Worm (Caenorhabditis elegans) whole organism, L3 larva: ENCODE data around the gene str-20.

Experiments used
- R02D3.7 ChIP-seq: fragments of 150-350 bp; optimal IDR thresholded peaks from 2 replicates; lab custom pipeline; 2014; ENCODE audit warnings: missing biosample characterization, missing genetic modification characterization
- ZK546.5 ChIP-seq: sonication (generic microtip); optimal IDR thresholded peaks from 2 replicates; lab custom pipeline; 2017; ENCODE audit warnings: missing biosample characterization, missing genetic modification characterization
- ama-1 ChIP-seq: fragments of 150-350 bp; optimal IDR thresholded peaks from 2 replicates; lab custom pipeline; 2018
- ceh-28 ChIP-seq: fragments of 150-350 bp; optimal IDR thresholded peaks from 2 replicates; lab custom pipeline; 2014; ENCODE audit warnings: missing biosample characterization, missing genetic modification reagents, missing genetic modification characterization
- ceh-9 ChIP-seq: sonication (generic microtip); optimal IDR thresholded peaks from 2 replicates; lab custom pipeline; 2018; ENCODE audit warnings: missing biosample characterization, missing genetic modification characterization
- daf-12 ChIP-seq: fragments of 150-350 bp; optimal IDR thresholded peaks from 2 replicates; lab custom pipeline; 2014; ENCODE audit warnings: missing biosample characterization, missing genetic modification reagents, missing genetic modification characterization
- egl-5 ChIP-seq: fragments of 150-350 bp; optimal IDR thresholded peaks from 2 replicates; lab custom pipeline; 2017; ENCODE audit warnings: missing biosample characterization, missing genetic modification reagents, missing genetic modification characterization, inconsistent platforms
- elt-1 ChIP-seq: fragments of 150-350 bp; optimal IDR thresholded peaks from 2 replicates; lab custom pipeline; 2014; ENCODE audit warnings: missing biosample characterization, missing genetic modification characterization
- elt-2 ChIP-seq: sonication (generic microtip); optimal IDR thresholded peaks from 2 replicates; lab custom pipeline; 2016; ENCODE audit warnings: missing genetic modification reagents, mild to moderate bottlenecking, missing genetic modification characterization, missing compliant biosample characterization
- elt-3 ChIP-seq, 3 experiments: fragments of 150-350 bp in 1 of 3; sonication (generic microtip) in 2 of 3; optimal IDR thresholded peaks; 2 replicates in 2 of 3; 4 replicates in 1 of 3; lab custom pipeline; 2014 to 2017; ENCODE audit warnings: missing biosample characterization in 3 of 3, missing genetic modification characterization in 3 of 3
- fkh-10 ChIP-seq: sonication (generic microtip); optimal IDR thresholded peaks from 2 replicates; lab custom pipeline; 2017; ENCODE audit warnings: missing biosample characterization, missing genetic modification reagents, missing genetic modification characterization
- hmg-11 ChIP-seq: sonication (generic microtip); optimal IDR thresholded peaks from 2 replicates; lab custom pipeline; 2016; ENCODE audit warnings: missing genetic modification characterization, missing compliant biosample characterization
- lin-15B ChIP-seq: fragments of 150-350 bp; optimal IDR thresholded peaks from 2 replicates; lab custom pipeline; 2014; ENCODE audit warnings: missing biosample characterization, missing genetic modification characterization
- lin-39 ChIP-seq: fragments of 150-350 bp; optimal IDR thresholded peaks from 2 replicates; lab custom pipeline; 2018; ENCODE audit warnings: missing biosample characterization, missing genetic modification reagents, missing genetic modification characterization
- lsy-12 ChIP-seq: sonication (generic microtip); optimal IDR thresholded peaks from 2 replicates; lab custom pipeline; 2016; ENCODE audit warnings: mild to moderate bottlenecking, missing genetic modification characterization, missing compliant biosample characterization
- mml-1 ChIP-seq: fragments of 150-350 bp; sonication (generic microtip); optimal IDR thresholded peaks from 3 replicates; lab custom pipeline; 2014; ENCODE audit warnings: missing biosample characterization, missing genetic modification characterization
- nfya-1 ChIP-seq: sonication (generic microtip); optimal IDR thresholded peaks from 2 replicates; lab custom pipeline; 2017; ENCODE audit warnings: missing genetic modification characterization, mild to moderate bottlenecking, missing compliant biosample characterization, antibody characterized with exemption, moderate library complexity; ENCODE audit not compliant: insufficient read depth
- nhr-11 ChIP-seq: fragments of 150-350 bp; optimal IDR thresholded peaks from 2 replicates; lab custom pipeline; 2014; ENCODE audit warnings: missing biosample characterization, missing genetic modification characterization
- nhr-12 ChIP-seq: fragments of 150-350 bp; optimal IDR thresholded peaks from 2 replicates; lab custom pipeline; 2014; ENCODE audit warnings: missing biosample characterization, missing genetic modification characterization
- nhr-23 ChIP-seq: fragments of 150-350 bp; optimal IDR thresholded peaks from 2 replicates; lab custom pipeline; 2014; ENCODE audit warnings: missing biosample characterization, missing genetic modification reagents, missing genetic modification characterization
- nhr-237 ChIP-seq: fragments of 150-350 bp; optimal IDR thresholded peaks from 2 replicates; lab custom pipeline; 2014; ENCODE audit warnings: missing biosample characterization, missing genetic modification characterization
- nhr-25 ChIP-seq: sonication (generic microtip); optimal IDR thresholded peaks from 2 replicates; lab custom pipeline; 2017; ENCODE audit warnings: missing biosample characterization, missing genetic modification characterization
- nhr-28 ChIP-seq: fragments of 150-350 bp; optimal IDR thresholded peaks from 2 replicates; lab custom pipeline; 2014; ENCODE audit warnings: missing biosample characterization, missing genetic modification characterization
- nhr-67 ChIP-seq: fragments of 150-350 bp; optimal IDR thresholded peaks from 2 replicates; lab custom pipeline; 2014; ENCODE audit warnings: missing biosample characterization, missing genetic modification characterization
- nhr-76 ChIP-seq: fragments of 150-350 bp; sonication (generic microtip); optimal IDR thresholded peaks from 5 replicates; lab custom pipeline; 2014; ENCODE audit warnings: missing biosample characterization, missing genetic modification characterization
- nhr-77 ChIP-seq: fragments of 150-350 bp; optimal IDR thresholded peaks from 2 replicates; lab custom pipeline; 2014; ENCODE audit warnings: missing biosample characterization, missing genetic modification characterization
- pha-4 ChIP-seq: fragments of 150-350 bp; optimal IDR thresholded peaks from 2 replicates; lab custom pipeline; 2014; ENCODE audit warnings: missing biosample characterization, missing genetic modification reagents, missing genetic modification characterization
- pqm-1 ChIP-seq: fragments of 150-350 bp; optimal IDR thresholded peaks from 2 replicates; lab custom pipeline; 2017; ENCODE audit warnings: missing biosample characterization, missing genetic modification characterization, inconsistent platforms
- sea-2 ChIP-seq: fragments of 150-350 bp; sonication (generic microtip); optimal IDR thresholded peaks from 4 replicates; lab custom pipeline; 2014; ENCODE audit warnings: missing biosample characterization, missing genetic modification reagents, missing genetic modification characterization
- skn-1 ChIP-seq: fragments of 150-350 bp; optimal IDR thresholded peaks from 2 replicates; lab custom pipeline; 2014; ENCODE audit warnings: missing biosample characterization, missing genetic modification characterization
- snpc-4 ChIP-seq: fragments of 150-350 bp; optimal IDR thresholded peaks from 2 replicates; lab custom pipeline; 2014; ENCODE audit warnings: missing biosample characterization, missing genetic modification characterization
- tbx-2 ChIP-seq: sonication (generic microtip); optimal IDR thresholded peaks from 2 replicates; lab custom pipeline; 2016; ENCODE audit warnings: mild to moderate bottlenecking, missing genetic modification characterization, missing compliant biosample characterization
- zag-1 ChIP-seq: fragments of 150-350 bp; optimal IDR thresholded peaks from 2 replicates; lab custom pipeline; 2014; ENCODE audit warnings: missing biosample characterization, missing genetic modification characterization
- ztf-11 ChIP-seq: fragments of 150-350 bp; optimal IDR thresholded peaks from 2 replicates; lab custom pipeline; 2014; ENCODE audit warnings: missing biosample characterization, missing genetic modification characterization
- ztf-4 ChIP-seq: fragments of 150-350 bp; optimal IDR thresholded peaks from 2 replicates; lab custom pipeline; 2014; ENCODE audit warnings: missing biosample characterization, missing genetic modification characterization

str-20 gene

ce11 chrV:782432-782831, 26.2 kb downstream of the str-20 start, which contains the start of gene srab-16:
TSS of gene srab-16 (plus strand) at chrV:782732.
- TF ChIP-seq tbx-2, result no peak

DNA sequence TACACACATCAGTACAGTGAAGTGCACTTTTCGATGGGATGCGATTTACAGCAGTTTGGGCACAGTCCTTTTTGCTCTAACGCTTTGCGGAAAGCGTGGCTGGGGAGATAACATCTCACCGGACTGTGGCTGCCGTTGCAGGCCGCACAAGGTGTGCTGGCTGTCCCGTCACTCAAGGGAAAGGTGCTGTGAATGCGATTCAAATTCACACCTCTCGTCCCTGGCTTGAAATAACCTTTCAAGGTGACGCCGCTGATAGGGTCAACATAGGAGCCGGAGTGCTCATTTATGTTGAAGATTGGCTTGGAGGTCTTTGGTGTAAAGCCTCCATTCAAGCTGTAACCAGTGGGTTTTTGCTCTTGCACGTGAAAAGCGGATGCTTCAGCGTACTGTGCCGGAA, 37.8 kb downstream of the str-20 start:
- TF ChIP-seq nhr-28 (tag; lab: Kevin White, UChicago), result no peak
- TF ChIP-seq ceh-9, result no peak
- no peak for TF ChIP-seq nhr-25 (tag; lab: Kevin White, UChicago)
- no peak for TF ChIP-seq ztf-4
- no peak for TF ChIP-seq elt-3 (tag; optimal IDR thresholded peaks at IDR 0.05; lab: Kevin White, UChicago)
- no peak for TF ChIP-seq elt-1 (tag; lab: Kevin White, UChicago)
- no peak for TF ChIP-seq fkh-10 (GFP tag; lab: Kevin White, UChicago)
- TF ChIP-seq ztf-11 (tag; lab: Kevin White, UChicago), result no peak
- no peak for TF ChIP-seq lin-39 (tag; lab: Kevin White, UChicago)
- no peak for TF ChIP-seq R02D3.7 (tag; lab: Kevin White, UChicago)
- no peak for TF ChIP-seq lsy-12 (tag; lab: Kevin White, UChicago)
- TF ChIP-seq elt-2 (tag; lab: Kevin White, UChicago), result no peak
- no peak for TF ChIP-seq lin-15B
- no peak for TF ChIP-seq nhr-67
- TF ChIP-seq pqm-1 (tag; lab: Kevin White, UChicago), result no peak
- no peak for TF ChIP-seq nhr-12
- TF ChIP-seq, all 47 proteins: peak for 0

DNA sequence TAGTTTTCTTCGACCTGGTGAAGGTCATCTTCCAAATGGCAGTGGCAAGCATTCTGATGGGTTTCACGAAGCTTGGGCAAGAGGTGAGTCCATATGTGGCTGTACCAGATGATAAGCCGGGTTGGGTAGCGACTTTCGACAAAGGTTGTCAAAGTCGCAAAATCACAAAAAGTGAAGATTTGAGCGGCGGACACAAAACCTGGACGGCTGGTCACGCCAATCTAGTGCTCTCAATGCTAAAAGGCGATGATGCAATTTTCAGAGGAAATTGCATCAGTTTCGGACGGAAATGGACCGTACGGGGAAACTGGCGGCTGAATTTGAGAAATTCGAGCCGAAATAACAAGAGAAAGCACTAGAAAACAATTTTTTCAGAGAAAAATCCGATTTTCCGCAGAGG, 41.0 kb downstream of the str-20 start:
- TF ChIP-seq skn-1 (tag; lab: Kevin White, UChicago), result no peak
- TF ChIP-seq elt-3 (tag; optimal IDR thresholded peaks at IDR 0.05; lab: Kevin White, UChicago), result no peak
- no peak for TF ChIP-seq daf-12 (tag; lab: Kevin White, UChicago)
- no peak for TF ChIP-seq ceh-28 (tag; lab: Kevin White, UChicago)
- no peak for TF ChIP-seq nhr-28 (tag; lab: Kevin White, UChicago)
- no peak for TF ChIP-seq nhr-12
- TF ChIP-seq nhr-11 (tag; lab: Kevin White, UChicago), result no peak
- TF ChIP-seq nfya-1 (tag; lab: Kevin White, UChicago), result no peak
- no peak for TF ChIP-seq mml-1 (tag; lab: Kevin White, UChicago)
- TF ChIP-seq hmg-11 (tag; lab: Kevin White, UChicago), result no peak

- TF ChIP-seq elt-1 (tag; lab: Kevin White, UChicago) (peak; percentile 52), nhr-67 (no peak)
- TF ChIP-seq, all 47 proteins: peak for 1
Observed at ce11 chrV:800271-800670, 44.0 kb downstream of the str-20 start.

DNA sequence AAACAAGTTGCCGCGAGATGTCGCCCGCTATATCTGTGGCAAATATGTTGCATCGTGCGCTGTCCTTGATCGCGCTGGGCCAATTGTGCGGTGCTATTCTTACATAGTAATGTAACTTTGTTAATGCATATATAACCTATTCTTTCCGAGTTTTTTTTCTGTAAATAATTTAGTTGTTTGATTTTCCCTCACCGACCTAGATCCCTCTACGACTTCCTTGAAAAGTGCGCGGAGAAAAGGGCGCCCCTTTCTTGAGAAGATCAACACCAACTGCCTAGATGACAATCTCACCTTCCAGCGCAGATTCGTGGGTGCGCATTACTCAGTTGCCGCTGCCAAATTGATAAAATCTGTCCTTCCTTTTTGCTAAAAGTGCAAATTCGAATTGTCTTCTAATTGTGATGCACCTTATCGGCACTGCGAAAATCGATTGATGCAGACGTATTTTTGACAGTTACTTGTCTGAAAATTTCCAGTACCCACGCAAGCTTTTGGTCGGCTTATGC, 45.3 kb downstream of the str-20 start:
- TF ChIP-seq nhr-25 (tag; lab: Kevin White, UChicago) (peak; percentile 39), nfya-1 (tag; lab: Kevin White, UChicago) (no peak), elt-1 (tag; lab: Kevin White, UChicago) (peak; percentile 84), nhr-23 (tag; lab: Kevin White, UChicago) (peak; percentile 21), nhr-77 (tag; lab: Kevin White, UChicago) (no peak), egl-5 (tag; lab: Kevin White, UChicago) (no peak)
- TF ChIP-seq, all 47 proteins: peak for 3

DNA sequence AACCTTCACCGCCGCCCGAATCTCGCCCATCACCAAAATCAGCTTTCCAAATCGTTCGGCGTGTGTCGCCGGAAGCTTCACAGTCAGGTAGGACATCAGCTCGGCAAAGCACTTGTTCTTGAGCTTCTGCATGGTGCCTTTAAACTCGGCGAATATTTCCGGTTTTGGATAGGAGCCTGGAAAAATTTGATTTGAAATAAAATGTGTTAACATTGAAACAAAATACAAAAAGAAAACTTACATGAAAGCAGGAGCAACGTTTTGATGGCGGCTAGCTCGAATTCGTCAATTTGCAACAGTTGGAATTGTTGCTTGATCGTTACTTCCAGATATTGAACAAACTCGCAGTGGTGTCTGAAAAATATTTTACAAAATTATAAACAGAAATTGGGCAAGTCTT, 46.5 kb downstream of the str-20 start:
- TF ChIP-seq daf-12 (tag; lab: Kevin White, UChicago) (no peak), nhr-76 (no peak), nhr-12 (no peak), lin-15B (no peak), pha-4 (tag; lab: Kevin White, UChicago) (no peak)

DNA sequence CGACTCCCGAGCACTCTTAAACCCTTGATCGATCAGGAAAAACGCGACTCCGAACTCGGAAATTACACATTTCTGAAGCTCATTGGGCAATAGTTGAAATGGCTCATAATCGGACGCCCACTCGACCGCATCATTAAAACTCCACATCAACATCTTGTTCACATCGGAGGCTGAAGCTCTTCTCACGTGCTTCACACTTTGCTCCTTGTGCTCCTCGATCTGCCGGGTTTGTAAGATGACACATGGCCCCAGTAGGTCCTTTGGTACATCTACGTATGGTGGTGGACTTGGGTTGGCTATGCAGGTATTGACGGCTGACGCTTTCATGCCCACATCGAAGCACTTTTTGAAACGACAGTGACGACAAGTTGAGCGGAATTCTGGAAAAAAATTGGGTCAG, 47.2 kb downstream of the str-20 start:
- TF ChIP-seq egl-5 (tag; lab: Kevin White, UChicago), result no peak
- no peak for TF ChIP-seq fkh-10 (GFP tag; lab: Kevin White, UChicago)
- TF ChIP-seq nhr-77 (tag; lab: Kevin White, UChicago), result no peak
- no peak for TF ChIP-seq elt-3 (tag; optimal IDR thresholded peaks at IDR 0.05; lab: Kevin White, UChicago)
- no peak for TF ChIP-seq nhr-237 (tag; lab: Kevin White, UChicago)
- TF ChIP-seq ama-1 (lab: Kevin White, UChicago), result no peak
- no peak for TF ChIP-seq pha-4 (tag; lab: Kevin White, UChicago)
- no peak for TF ChIP-seq sea-2 (GFP tag; lab: Kevin White, UChicago)
- no peak for TF ChIP-seq lsy-12 (tag; lab: Kevin White, UChicago)
- TF ChIP-seq ztf-11 (tag; lab: Kevin White, UChicago), result no peak
- TF ChIP-seq snpc-4 (tag; lab: Kevin White, UChicago), result no peak
- no peak for TF ChIP-seq ceh-28 (tag; lab: Kevin White, UChicago)
- TF ChIP-seq nhr-23 (tag; lab: Kevin White, UChicago), result no peak
- no peak for TF ChIP-seq lin-15B
- no peak for TF ChIP-seq lin-39 (tag; lab: Kevin White, UChicago)
- TF ChIP-seq daf-12 (tag; lab: Kevin White, UChicago), result no peak
- TF ChIP-seq ceh-9, result no peak
- TF ChIP-seq zag-1, result no peak
- no peak for TF ChIP-seq ZK546.5 (tag; lab: Kevin White, UChicago)
